Fruit fly (Drosophila melanogaster) whole organism, embryonic: ENCODE results near the gene kibra.

Experiments
- CG10267 ChIP-seq: fragments of 200-800 bp; sonication (Bioruptor generic); optimal IDR thresholded peaks from 2 replicates; lab custom pipeline; 2018; ENCODE audit warnings: missing biosample characterization, mild to moderate bottlenecking, missing genetic modification characterization, moderate library complexity
- CG10565 ChIP-seq: fragments of 200-800 bp; sonication (Bioruptor generic); optimal IDR thresholded peaks from 3 replicates; lab custom pipeline; 2016; ENCODE audit warnings: missing biosample characterization, mild to moderate bottlenecking, missing genetic modification characterization
- CG11398 ChIP-seq: fragments of 200-800 bp; sonication (Bioruptor generic); optimal IDR thresholded peaks from 2 replicates; lab custom pipeline; 2016; ENCODE audit warnings: missing biosample characterization, missing genetic modification characterization
- CG14050 ChIP-seq: fragments of 200-800 bp; sonication (Bioruptor generic); IDR thresholded peaks from 3 replicates; pipeline ENCODE4 v1.3.6; 2022; ENCODE audit warnings: missing biosample characterization, missing genetic modification characterization
- CG15269 ChIP-seq: fragments of 200-800 bp; sonication (Bioruptor generic); optimal IDR thresholded peaks from 2 replicates; lab custom pipeline; 2018; ENCODE audit warnings: missing biosample characterization, mild to moderate bottlenecking, missing genetic modification characterization, moderate library complexity
- CG15601 ChIP-seq: fragments of 200-800 bp; sonication (Bioruptor generic); optimal IDR thresholded peaks from 3 replicates; lab custom pipeline; 2019; ENCODE audit warnings: missing biosample characterization, mild to moderate bottlenecking, missing genetic modification characterization, moderate library complexity
- CG16779 ChIP-seq: fragments of 200-800 bp; sonication (Bioruptor generic); IDR thresholded peaks from 2 replicates; pipeline ENCODE4 v1.3.6; 2022; ENCODE audit warnings: missing biosample characterization, missing genetic modification characterization
- CG16813 ChIP-seq: fragments of 200-800 bp; sonication (Bioruptor generic); IDR thresholded peaks from 3 replicates; pipeline ENCODE4 v1.3.6; 2022; ENCODE audit warnings: missing biosample characterization, missing genetic modification characterization; ENCODE audit not compliant: partially characterized antibody
- CG17328 ChIP-seq: fragments of 200-800 bp; sonication (Bioruptor generic); IDR thresholded peaks from 2 replicates; pipeline ENCODE4 v1.3.6; 2022; ENCODE audit warnings: missing biosample characterization, missing genetic modification characterization
- CG17361 ChIP-seq: fragments of 200-800 bp; sonication (Bioruptor generic); IDR thresholded peaks from 3 replicates; pipeline ENCODE4 v1.3.6; 2022; ENCODE audit warnings: missing biosample characterization, missing genetic modification characterization
- CG17802 ChIP-seq: fragments of 200-800 bp; sonication (Bioruptor generic); optimal IDR thresholded peaks from 2 replicates; lab custom pipeline; 2018; ENCODE audit warnings: missing biosample characterization, mild to moderate bottlenecking, missing genetic modification characterization, moderate library complexity
- CG18619 ChIP-seq: fragments of 200-800 bp; sonication (Bioruptor generic); optimal IDR thresholded peaks from 3 replicates; lab custom pipeline; 2017; ENCODE audit warnings: missing biosample characterization, mild to moderate bottlenecking, missing genetic modification characterization
- CG2202 ChIP-seq: fragments of 200-800 bp; sonication (Bioruptor generic); optimal IDR thresholded peaks from 2 replicates; lab custom pipeline; 2018; ENCODE audit warnings: missing biosample characterization, mild to moderate bottlenecking, missing genetic modification characterization
- CG31365 ChIP-seq: fragments of 200-800 bp; sonication (Bioruptor generic); optimal IDR thresholded peaks from 2 replicates; lab custom pipeline; 2018; ENCODE audit warnings: missing biosample characterization, mild to moderate bottlenecking, missing genetic modification characterization
- CG3281 ChIP-seq: fragments of 200-800 bp; sonication (Bioruptor generic); optimal IDR thresholded peaks from 3 replicates; lab custom pipeline; 2017; ENCODE audit warnings: missing biosample characterization, mild to moderate bottlenecking, missing genetic modification characterization
- CG33213 ChIP-seq: fragments of 200-800 bp; sonication (Bioruptor generic); optimal IDR thresholded peaks from 3 replicates; lab custom pipeline; 2016; ENCODE audit warnings: missing biosample characterization, missing genetic modification characterization
- CG34376 ChIP-seq: fragments of 200-800 bp; sonication (Bioruptor generic); optimal IDR thresholded peaks from 2 replicates; lab custom pipeline; 2018; ENCODE audit warnings: missing biosample characterization, mild to moderate bottlenecking, missing genetic modification characterization
- CG4282 ChIP-seq: fragments of 200-800 bp; sonication (Bioruptor generic); optimal IDR thresholded peaks from 2 replicates; lab custom pipeline; 2016; ENCODE audit warnings: missing biosample characterization, missing genetic modification characterization
- CG5180 ChIP-seq: fragments of 200-800 bp; sonication (Bioruptor generic); optimal IDR thresholded peaks from 3 replicates; lab custom pipeline; 2017; ENCODE audit warnings: missing biosample characterization, missing genetic modification characterization, mild to moderate bottlenecking, moderate library complexity, missing genetic modification reagents
- CG7357 ChIP-seq: fragments of 200-800 bp; sonication (Bioruptor generic); IDR thresholded peaks from 3 replicates; pipeline ENCODE4 v1.3.6; 2022; ENCODE audit warnings: missing biosample characterization, missing genetic modification characterization
- CG8089 ChIP-seq: fragments of 200-800 bp; sonication (Bioruptor generic); optimal IDR thresholded peaks from 3 replicates; lab custom pipeline; 2016; ENCODE audit warnings: missing biosample characterization, missing genetic modification characterization
- CG8944 ChIP-seq: fragments of 200-800 bp; sonication (Bioruptor generic); optimal IDR thresholded peaks from 3 replicates; lab custom pipeline; 2016; ENCODE audit warnings: missing biosample characterization, missing genetic modification characterization
- CG9609 ChIP-seq: fragments of 200-800 bp; sonication (Bioruptor generic); optimal IDR thresholded peaks from 3 replicates; lab custom pipeline; 2016; ENCODE audit warnings: missing biosample characterization, missing genetic modification characterization
- CG9797 ChIP-seq: fragments of 200-800 bp; sonication (Bioruptor generic); optimal IDR thresholded peaks from 3 replicates; lab custom pipeline; 2018; ENCODE audit warnings: missing biosample characterization, mild to moderate bottlenecking, missing genetic modification characterization
- Camta ChIP-seq: fragments of 200-800 bp; sonication (Bioruptor generic); optimal IDR thresholded peaks from 2 replicates; lab custom pipeline; 2016; ENCODE audit warnings: missing biosample characterization, missing genetic modification characterization
- HmgD ChIP-seq: fragments of 200-800 bp; sonication (Bioruptor generic); optimal IDR thresholded peaks from 3 replicates; lab custom pipeline; 2016; ENCODE audit warnings: missing biosample characterization, missing genetic modification characterization
- HmgZ ChIP-seq: fragments of 200-800 bp; sonication (Bioruptor generic); optimal IDR thresholded peaks from 2 replicates; lab custom pipeline; 2018; ENCODE audit warnings: missing biosample characterization, mild to moderate bottlenecking, missing genetic modification characterization
- MESR4 ChIP-seq: fragments of 200-800 bp; sonication (Bioruptor generic); optimal IDR thresholded peaks from 2 replicates; lab custom pipeline; 2018; ENCODE audit warnings: missing biosample characterization, mild to moderate bottlenecking, missing genetic modification characterization, moderate library complexity
- Oaz ChIP-seq: fragments of 200-800 bp; sonication (Bioruptor generic); IDR thresholded peaks from 2 replicates; pipeline ENCODE4 v1.3.6; 2022; ENCODE audit warnings: missing biosample characterization, missing genetic modification characterization
- Rfx ChIP-seq: fragments of 200-800 bp; sonication (Bioruptor generic); IDR thresholded peaks from 2 replicates; pipeline ENCODE4 v1.3.6; 2022; ENCODE audit warnings: missing biosample characterization, missing genetic modification characterization
- Sry-β ChIP-seq: fragments of 200-800 bp; sonication (Bioruptor generic); optimal IDR thresholded peaks from 2 replicates; lab custom pipeline; 2018; ENCODE audit warnings: missing biosample characterization, mild to moderate bottlenecking, missing genetic modification characterization, moderate library complexity
- Stat92E ChIP-seq, 3 experiments: fragments of >200 bp in 2 of 3; fragments of 200-800 bp in 1 of 3; sonication (Bioruptor generic) in 1 of 3; optimal IDR thresholded peaks; 2 replicates each; lab custom pipeline; 2017 to 2019; ENCODE audit warnings: missing biosample characterization in 3 of 3, missing genetic modification characterization in 3 of 3, mild to moderate bottlenecking in 1 of 3, moderate library complexity in 1 of 3
- bcd ChIP-seq: fragments of 200-800 bp; sonication (Bioruptor generic); optimal IDR thresholded peaks from 2 replicates; lab custom pipeline; 2017; ENCODE audit warnings: missing biosample characterization, mild to moderate bottlenecking, missing genetic modification characterization
- caup ChIP-seq: fragments of 200-800 bp; sonication (Bioruptor generic); optimal IDR thresholded peaks from 3 replicates; lab custom pipeline; 2017; ENCODE audit warnings: missing biosample characterization, mild to moderate bottlenecking, missing genetic modification characterization, moderate library complexity; ENCODE audit not compliant: severe bottlenecking
- dm ChIP-seq: fragments of 200-800 bp; sonication (Bioruptor generic); optimal IDR thresholded peaks from 3 replicates; lab custom pipeline; 2016; ENCODE audit warnings: missing biosample characterization, missing genetic modification characterization
- dmrt99B ChIP-seq: fragments of 200-800 bp; sonication (Bioruptor generic); optimal IDR thresholded peaks from 2 replicates; lab custom pipeline; 2018; ENCODE audit warnings: missing biosample characterization, mild to moderate bottlenecking, missing genetic modification characterization, moderate library complexity
- ftz-f1 ChIP-seq: fragments of 200-800 bp; sonication (Bioruptor generic); optimal IDR thresholded peaks from 2 replicates; lab custom pipeline; 2016; ENCODE audit warnings: missing biosample characterization, missing genetic modification characterization
- gce ChIP-seq: fragments of 200-800 bp; sonication (Bioruptor generic); IDR thresholded peaks from 3 replicates; pipeline ENCODE4 v1.3.6; 2022; ENCODE audit warnings: missing biosample characterization, missing genetic modification characterization
- grn ChIP-seq: fragments of 200-800 bp; sonication (Bioruptor generic); optimal IDR thresholded peaks from 3 replicates; lab custom pipeline; 2017; ENCODE audit warnings: missing biosample characterization, missing genetic modification characterization
- nerfin-1 ChIP-seq: fragments of 200-800 bp; sonication (Bioruptor generic); optimal IDR thresholded peaks from 3 replicates; lab custom pipeline; 2019; ENCODE audit warnings: missing biosample characterization, mild to moderate bottlenecking, missing genetic modification characterization, moderate library complexity
- org-1 ChIP-seq: fragments of 200-800 bp; sonication (Bioruptor generic); optimal IDR thresholded peaks from 2 replicates; lab custom pipeline; 2017; ENCODE audit warnings: missing biosample characterization, missing genetic modification characterization
- phol ChIP-seq: fragments of 200-800 bp; sonication (Bioruptor generic); optimal IDR thresholded peaks from 3 replicates; lab custom pipeline; 2018; ENCODE audit warnings: missing biosample characterization, mild to moderate bottlenecking, missing genetic modification characterization, moderate library complexity
- pros ChIP-seq: fragments of 200-800 bp; sonication (Bioruptor generic); optimal IDR thresholded peaks from 3 replicates; lab custom pipeline; 2019; ENCODE audit warnings: missing biosample characterization, mild to moderate bottlenecking, missing genetic modification characterization, moderate library complexity
- run ChIP-seq: fragments of 200-800 bp; sonication (Bioruptor generic); optimal IDR thresholded peaks from 3 replicates; lab custom pipeline; 2018; ENCODE audit warnings: missing biosample characterization, mild to moderate bottlenecking, missing genetic modification characterization
- sc ChIP-seq, 3 experiments: fragments of >200 bp in 2 of 3; fragments of 200-800 bp in 1 of 3; sonication (Bioruptor generic) in 1 of 3; optimal IDR thresholded peaks; 2 replicates in 2 of 3; 3 replicates in 1 of 3; lab custom pipeline; 2017; ENCODE audit warnings: mild to moderate bottlenecking in 1 of 3, missing biosample characterization in 1 of 3, missing genetic modification characterization in 1 of 3, missing genetic modification reagents in 1 of 3
- sens ChIP-seq: fragments of 200-800 bp; sonication (Bioruptor generic); peaks from one replicate; lab custom pipeline; 2016; ENCODE audit warnings: missing biosample characterization, missing genetic modification characterization
- tgo ChIP-seq: fragments of 200-800 bp; sonication (Bioruptor generic); IDR thresholded peaks from 3 replicates; pipeline ENCODE4 v1.3.6; 2022; ENCODE audit warnings: missing biosample characterization, missing genetic modification characterization
- toy ChIP-seq: fragments of 200-800 bp; sonication (Bioruptor generic); IDR thresholded peaks from 2 replicates; pipeline ENCODE4 v1.3.6; 2022; ENCODE audit warnings: missing biosample characterization, missing genetic modification characterization
- vvl ChIP-seq: fragments of 200-800 bp; sonication (Bioruptor generic); IDR thresholded peaks from 2 replicates; pipeline ENCODE4 v1.3.6; 2022; ENCODE audit warnings: missing biosample characterization, missing genetic modification characterization
- yki ChIP-seq: fragments of >200 bp; optimal IDR thresholded peaks from 3 replicates; lab custom pipeline; 2018

Gene kibra

dm6 chr3R:14754806-14755488 is 30.9 kb upstream of the kibra start (continued):
- TF ChIP-seq HmgZ (no peak), CG9609 (no peak), CG5180 (GFP tag; lab: Kevin White, UChicago) (no peak), tgo (GFP tag; lab: Robert Waterston, UW) (peak; percentile 53; the same call in 1 of the 3 replicates), CG34376 (GFP tag; lab: Kevin White, UChicago) (no peak), gce (GFP tag; lab: Robert Waterston, UW) (no peak), CG15601 (no peak), bcd (peak; percentile 7), dm (no peak), CG4282 (no peak), sc (optimal IDR thresholded peaks at IDR 0.05; lab: Kevin White, UChicago) (no peak), sc (GFP tag; optimal IDR thresholded peaks at IDR 0.05; lab: Kevin White, UChicago) (no peak), CG8944 (no peak), Rfx (GFP tag; lab: Robert Waterston, UW) (peak; percentile 68), vvl (GFP tag; lab: Robert Waterston, UW) (peak; percentile 61; the same call in 1 of the 2 replicates), CG7357 (GFP tag; lab: Robert Waterston, UW) (no peak), CG17328 (0 out of 2 replicates have a peak, but pooled peaks have one; percentile 31), CG2202 (tag; lab: Kevin White, UChicago) (no peak), CG8089 (GFP tag; lab: Kevin White, UChicago) (no peak), HmgD (GFP tag; lab: Kevin White, UChicago) (no peak), org-1 (GFP tag; lab: Kevin White, UChicago) (peak; percentile 16), Sry-β (GFP tag; lab: Kevin White, UChicago) (no peak), yki (lab: Kevin White, UChicago) (no peak), phol (tag; lab: Kevin White, UChicago) (peak; percentile 27), nerfin-1 (tag; lab: Kevin White, UChicago) (no peak), CG10267 (tag; lab: Kevin White, UChicago) (peak; percentile 12), caup (GFP tag; lab: Kevin White, UChicago) (peak; percentile 55), CG15269 (tag; lab: Kevin White, UChicago) (peak; percentile 43), Camta (GFP tag; lab: Kevin White, UChicago) (no peak), Stat92E (GFP tag; optimal IDR thresholded peaks at IDR 0.05; lab: Kevin White, UChicago) (no peak), pros (GFP tag; lab: Kevin White, UChicago) (no peak), toy (GFP tag; lab: Robert Waterston, UW) (no peak), CG9797 (GFP tag; lab: Kevin White, UChicago) (no peak), sens (GFP tag; lab: Kevin White, UChicago) (peak; percentile 2), CG17361 (GFP tag; lab: Robert Waterston, UW) (0 out of 3 replicates have a peak, but pooled peaks have one; percentile 41), CG3281 (GFP tag; lab: Kevin White, UChicago) (peak; percentile 6), MESR4 (GFP tag; lab: Kevin White, UChicago) (no peak), ftz-f1 (no peak), CG16813 (no peak), run (tag; lab: Kevin White, UChicago) (no peak), CG18619 (GFP tag; lab: Kevin White, UChicago) (peak; percentile 16), Oaz (GFP tag; lab: Robert Waterston, UW) (no peak), CG10565 (no peak), CG31365 (tag; lab: Kevin White, UChicago) (no peak), grn (no peak), CG17802 (tag; lab: Kevin White, UChicago) (no peak), CG11398 (GFP tag; lab: Kevin White, UChicago) (no peak), CG16779 (GFP tag; lab: Robert Waterston, UW) (no peak), CG33213 (no peak), dmrt99B (tag; lab: Kevin White, UChicago) (peak; percentile 65), CG14050 (no peak)
